Worm (Caenorhabditis elegans) whole organism, L4 larva: ENCODE measurements around the gene F59B2.12.

Experiments used
- F44E2.7 ChIP-seq: fragments of 200-800 bp; sonication (Bioruptor generic); IDR thresholded peaks from 2 replicates; pipeline ENCODE4 v2.1.2; 2022; ENCODE audit warnings: missing genetic modification characterization, missing compliant biosample characterization
- aha-1 ChIP-seq: fragments of 150-350 bp; peaks from one replicate; lab custom pipeline; 2014; ENCODE audit warnings: missing biosample characterization, missing genetic modification characterization
- aly-2 ChIP-seq: sonication (generic microtip); optimal IDR thresholded peaks from 2 replicates; lab custom pipeline; 2018; ENCODE audit warnings: missing biosample characterization, missing genetic modification characterization
- ceh-28 ChIP-seq: fragments of 150-350 bp; optimal IDR thresholded peaks from 2 replicates; lab custom pipeline; 2014; ENCODE audit warnings: missing biosample characterization, missing genetic modification reagents, missing genetic modification characterization
- ctbp-1 ChIP-seq: fragments of 200-800 bp; sonication (Bioruptor generic); IDR thresholded peaks from 2 replicates; pipeline ENCODE4 v1.3.6; 2022; ENCODE audit warnings: missing genetic modification reagents, missing genetic modification characterization, missing compliant biosample characterization
- dmd-6 ChIP-seq: fragments of 200-800 bp; sonication (Bioruptor generic); IDR thresholded peaks from 2 replicates; pipeline ENCODE4 v1.3.6; 2022; ENCODE audit warnings: missing genetic modification reagents, missing genetic modification characterization, missing compliant biosample characterization
- dmd-9 ChIP-seq: fragments of 200-800 bp; sonication (Bioruptor generic); IDR thresholded peaks from 2 replicates; pipeline ENCODE4 v1.3.6; 2022; ENCODE audit warnings: missing genetic modification reagents, missing genetic modification characterization, missing compliant biosample characterization
- dpl-1 ChIP-seq: fragments of 150-350 bp; optimal IDR thresholded peaks from 2 replicates; lab custom pipeline; 2014; ENCODE audit warnings: missing biosample characterization, missing genetic modification reagents, missing genetic modification characterization
- dve-1 ChIP-seq: sonication (generic microtip); optimal IDR thresholded peaks from 2 replicates; lab custom pipeline; 2017; ENCODE audit warnings: antibody characterized with exemption, mild to moderate bottlenecking, missing genetic modification characterization, missing compliant biosample characterization; ENCODE audit not compliant: insufficient read depth
- egl-27 ChIP-seq: sonication (generic microtip); optimal IDR thresholded peaks from 3 replicates; lab custom pipeline; 2017; ENCODE audit warnings: missing biosample characterization, missing genetic modification reagents, missing genetic modification characterization
- hif-1 ChIP-seq, 2 experiments: sonication (generic microtip); optimal IDR thresholded peaks; 2 replicates each; lab custom pipeline; 2016 to 2017; ENCODE audit warnings: missing compliant biosample characterization in 2 of 2, missing genetic modification characterization in 2 of 2, missing genetic modification reagents in 2 of 2, missing genotype in 2 of 2, mild to moderate bottlenecking in 1 of 2
- hlh-30 ChIP-seq: sonication (generic microtip); optimal IDR thresholded peaks from 2 replicates; lab custom pipeline; 2017; ENCODE audit warnings: antibody characterized with exemption, mild to moderate bottlenecking, missing genetic modification characterization, missing compliant biosample characterization; ENCODE audit not compliant: insufficient read depth
- lin-1 ChIP-seq: fragments of 200-800 bp; sonication (Bioruptor generic); IDR thresholded peaks from 2 replicates; pipeline ENCODE4 v1.3.6; 2022; ENCODE audit warnings: missing genetic modification reagents, missing genetic modification characterization, missing compliant biosample characterization
- lin-13 ChIP-seq: fragments of 150-350 bp; optimal IDR thresholded peaks from 2 replicates; lab custom pipeline; 2014; ENCODE audit warnings: missing biosample characterization, missing genetic modification reagents, missing genetic modification characterization
- lin-29 ChIP-seq: fragments of 200-800 bp; sonication (Bioruptor generic); IDR thresholded peaks from 2 replicates; pipeline ENCODE4 v1.3.6; 2022; ENCODE audit warnings: missing genetic modification reagents, missing genetic modification characterization, missing compliant biosample characterization
- madf-9 ChIP-seq: fragments of 200-800 bp; sonication (Bioruptor generic); conservative IDR thresholded peaks from 2 replicates; pipeline ENCODE4 v1.3.6; 2022; ENCODE audit warnings: missing genetic modification reagents, missing genetic modification characterization, missing compliant biosample characterization
- nhr-28 ChIP-seq: fragments of 150-350 bp; optimal IDR thresholded peaks from 2 replicates; lab custom pipeline; 2014; ENCODE audit warnings: missing biosample characterization, missing genetic modification characterization
- nhr-41 ChIP-seq: fragments of 200-800 bp; sonication (Bioruptor generic); IDR thresholded peaks from 2 replicates; pipeline ENCODE4 v1.3.6; 2022; ENCODE audit warnings: missing genetic modification reagents, missing genetic modification characterization, missing compliant biosample characterization
- nhr-42 ChIP-seq: fragments of 200-800 bp; sonication (Bioruptor generic); IDR thresholded peaks from 2 replicates; pipeline ENCODE4 v1.3.6; 2022; ENCODE audit warnings: missing genetic modification characterization, missing compliant biosample characterization
- nhr-76 ChIP-seq: fragments of 150-350 bp; optimal IDR thresholded peaks from 2 replicates; lab custom pipeline; 2014; ENCODE audit warnings: missing biosample characterization, missing genetic modification characterization
- php-3 ChIP-seq: fragments of 200-800 bp; sonication (Bioruptor generic); IDR thresholded peaks from 2 replicates; pipeline ENCODE4 v1.3.6; 2022; ENCODE audit warnings: missing genetic modification reagents, missing genetic modification characterization, missing compliant biosample characterization
- pqm-1 ChIP-seq: sonication (generic microtip); optimal IDR thresholded peaks from 2 replicates; lab custom pipeline; 2017; ENCODE audit warnings: missing biosample characterization, missing genetic modification characterization
- spr-3 ChIP-seq: fragments of 200-800 bp; sonication (Bioruptor generic); optimal IDR thresholded peaks from 2 replicates; lab custom pipeline; 2018; ENCODE audit warnings: mild to moderate bottlenecking, missing genetic modification characterization, missing compliant biosample characterization
- unc-130 ChIP-seq: sonication (generic microtip); optimal IDR thresholded peaks from 2 replicates; lab custom pipeline; 2016; ENCODE audit warnings: missing genetic modification reagents, missing genetic modification characterization, missing compliant biosample characterization
- zfp-3 ChIP-seq: fragments of 200-800 bp; sonication (Bioruptor generic); conservative IDR thresholded peaks from 2 replicates; pipeline ENCODE4 v1.3.6; 2022; ENCODE audit warnings: missing genetic modification reagents, missing genetic modification characterization, missing compliant biosample characterization
- ztf-11 ChIP-seq: fragments of 150-350 bp; optimal IDR thresholded peaks from 2 replicates; lab custom pipeline; 2014; ENCODE audit warnings: missing biosample characterization, missing genetic modification characterization
- ztf-7 ChIP-seq: fragments of 150-350 bp; optimal IDR thresholded peaks from 2 replicates; lab custom pipeline; 2014; ENCODE audit warnings: missing biosample characterization, missing genetic modification characterization

The F59B2.12 gene

DNA sequence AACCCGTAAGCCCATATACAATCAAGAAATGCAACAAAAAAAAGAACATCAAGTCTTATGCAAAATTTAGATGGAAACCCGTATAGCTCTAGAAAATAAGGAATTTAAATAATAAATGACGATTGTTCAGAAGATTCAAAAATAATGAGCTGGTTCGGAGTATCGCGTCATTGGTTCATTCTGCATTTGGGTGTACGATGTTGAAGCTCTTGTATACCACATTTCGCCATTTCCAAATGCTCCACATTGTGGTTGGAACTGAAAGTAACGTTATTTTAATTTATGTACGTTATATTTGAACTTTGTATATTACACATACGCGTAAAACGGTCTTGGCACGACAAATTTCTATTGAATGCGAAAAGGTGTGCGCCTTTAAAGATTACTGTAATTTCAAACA lies 42.9 kb downstream of the F59B2.12 start (continued):
- TF ChIP-seq dmd-9 (GFP tag; lab: Robert Waterston, UW) = no peak
- TF ChIP-seq ctbp-1 = no peak
- TF ChIP-seq hlh-30 = no peak
- no peak for TF ChIP-seq aha-1 (tag; lab: Kevin White, UChicago)
- TF ChIP-seq ceh-28 (tag; lab: Kevin White, UChicago) = no peak
- 0 out of 2 replicates have a peak, but pooled peaks have one; percentile 16 for TF ChIP-seq nhr-42 (GFP tag; lab: Robert Waterston, UW)
- TF ChIP-seq dpl-1 (GFP tag; lab: Kevin White, UChicago) = no peak
- TF ChIP-seq aly-2 = no peak
- TF ChIP-seq ztf-7 (tag; lab: Kevin White, UChicago) = no peak
- TF ChIP-seq dmd-6 (GFP tag; lab: Robert Waterston, UW) = peak; percentile 34; the same call in 1 of the 2 replicates
- no peak for TF ChIP-seq lin-29 (GFP tag; lab: Robert Waterston, UW)
- TF ChIP-seq egl-27 = no peak
- TF ChIP-seq unc-130 (GFP tag; lab: Kevin White, UChicago) = no peak
- 0 out of 2 replicates have a peak, but pooled peaks have one; percentile 8 for TF ChIP-seq lin-1
- no peak for TF ChIP-seq hif-1 (tag; optimal IDR thresholded peaks at IDR 0.05; lab: Kevin White, UChicago)
- TF ChIP-seq php-3 (GFP tag; lab: Robert Waterston, UW) = no peak
- no peak for TF ChIP-seq ztf-11 (tag; lab: Kevin White, UChicago)
- no peak for TF ChIP-seq madf-9 (GFP tag; lab: Robert Waterston, UW)
- TF ChIP-seq spr-3 (GFP tag; lab: Kevin White, UChicago) = no peak
- peak; percentile 91 for TF ChIP-seq zfp-3 (GFP tag; lab: Robert Waterston, UW)

ce11 chrIII:9069712-9070111 lies 52.3 kb downstream of the F59B2.12 start:
- peak; percentile 59 for TF ChIP-seq pqm-1
- TF ChIP-seq F44E2.7 (GFP tag; lab: Robert Waterston, UW) = no peak
- peak; percentile 1 for TF ChIP-seq dve-1 (tag; lab: Kevin White, UChicago)
- no peak for TF ChIP-seq aly-2
- TF ChIP-seq aha-1 (tag; lab: Kevin White, UChicago) = peak; percentile 71
- TF ChIP-seq lin-13 (GFP tag; lab: Kevin White, UChicago) = no peak
- TF ChIP-seq nhr-76 (tag; lab: Kevin White, UChicago) = no peak
- TF ChIP-seq nhr-41 (GFP tag; lab: Robert Waterston, UW) = no peak
- no peak for TF ChIP-seq nhr-28
